Worm (Caenorhabditis elegans) whole organism, L3 larva: Measurements from ENCODE around the gene spd-3.
A peak's percentile ranks its signal among the peaks of the same experiment; 100 is the strongest.

Experiments
- ZK546.5 ChIP-seq: sonication (generic microtip); optimal IDR thresholded peaks from 2 replicates; lab custom pipeline; 2017; ENCODE audit warnings: missing biosample characterization, missing genetic modification characterization
- ama-1 ChIP-seq: fragments of 150-350 bp; optimal IDR thresholded peaks from 2 replicates; lab custom pipeline; 2018
- ceh-16 ChIP-seq: sonication (generic microtip); optimal IDR thresholded peaks from 2 replicates; lab custom pipeline; 2017; ENCODE audit warnings: missing biosample characterization, missing genetic modification characterization
- ceh-28 ChIP-seq: fragments of 150-350 bp; optimal IDR thresholded peaks from 2 replicates; lab custom pipeline; 2014; ENCODE audit warnings: missing biosample characterization, missing genetic modification reagents, missing genetic modification characterization
- ceh-82 ChIP-seq: fragments of 150-350 bp; optimal IDR thresholded peaks from 2 replicates; lab custom pipeline; 2014; ENCODE audit warnings: missing biosample characterization, missing genetic modification characterization
- elt-3 ChIP-seq, 3 experiments: fragments of 150-350 bp in 1 of 3; sonication (generic microtip) in 2 of 3; optimal IDR thresholded peaks; 2 replicates in 2 of 3; 4 replicates in 1 of 3; lab custom pipeline; 2014 to 2017; ENCODE audit warnings: missing biosample characterization in 3 of 3, missing genetic modification characterization in 3 of 3
- fkh-10 ChIP-seq: sonication (generic microtip); optimal IDR thresholded peaks from 2 replicates; lab custom pipeline; 2017; ENCODE audit warnings: missing biosample characterization, missing genetic modification reagents, missing genetic modification characterization
- fkh-2 ChIP-seq: fragments of 150-350 bp; optimal IDR thresholded peaks from 2 replicates; lab custom pipeline; 2014; ENCODE audit warnings: missing biosample characterization, missing genetic modification reagents, missing genetic modification characterization
- fos-1 ChIP-seq: fragments of 150-350 bp; optimal IDR thresholded peaks from 2 replicates; lab custom pipeline; 2014; ENCODE audit warnings: missing biosample characterization, missing genetic modification characterization
- hmg-11 ChIP-seq: sonication (generic microtip); optimal IDR thresholded peaks from 2 replicates; lab custom pipeline; 2016; ENCODE audit warnings: missing genetic modification characterization, missing compliant biosample characterization
- lin-15B ChIP-seq: fragments of 150-350 bp; optimal IDR thresholded peaks from 2 replicates; lab custom pipeline; 2014; ENCODE audit warnings: missing biosample characterization, missing genetic modification characterization
- lin-39 ChIP-seq: fragments of 150-350 bp; optimal IDR thresholded peaks from 2 replicates; lab custom pipeline; 2018; ENCODE audit warnings: missing biosample characterization, missing genetic modification reagents, missing genetic modification characterization
- lsy-12 ChIP-seq: sonication (generic microtip); optimal IDR thresholded peaks from 2 replicates; lab custom pipeline; 2016; ENCODE audit warnings: mild to moderate bottlenecking, missing genetic modification characterization, missing compliant biosample characterization
- mml-1 ChIP-seq: fragments of 150-350 bp; sonication (generic microtip); optimal IDR thresholded peaks from 3 replicates; lab custom pipeline; 2014; ENCODE audit warnings: missing biosample characterization, missing genetic modification characterization
- nfya-1 ChIP-seq: sonication (generic microtip); optimal IDR thresholded peaks from 2 replicates; lab custom pipeline; 2017; ENCODE audit warnings: missing genetic modification characterization, mild to moderate bottlenecking, missing compliant biosample characterization, antibody characterized with exemption, moderate library complexity; ENCODE audit not compliant: insufficient read depth
- nhr-11 ChIP-seq: fragments of 150-350 bp; optimal IDR thresholded peaks from 2 replicates; lab custom pipeline; 2014; ENCODE audit warnings: missing biosample characterization, missing genetic modification characterization
- nhr-12 ChIP-seq: fragments of 150-350 bp; optimal IDR thresholded peaks from 2 replicates; lab custom pipeline; 2014; ENCODE audit warnings: missing biosample characterization, missing genetic modification characterization
- nhr-23 ChIP-seq: fragments of 150-350 bp; optimal IDR thresholded peaks from 2 replicates; lab custom pipeline; 2014; ENCODE audit warnings: missing biosample characterization, missing genetic modification reagents, missing genetic modification characterization
- nhr-237 ChIP-seq: fragments of 150-350 bp; optimal IDR thresholded peaks from 2 replicates; lab custom pipeline; 2014; ENCODE audit warnings: missing biosample characterization, missing genetic modification characterization
- nhr-28 ChIP-seq: fragments of 150-350 bp; optimal IDR thresholded peaks from 2 replicates; lab custom pipeline; 2014; ENCODE audit warnings: missing biosample characterization, missing genetic modification characterization
- nhr-43 ChIP-seq: sonication (generic microtip); optimal IDR thresholded peaks from 2 replicates; lab custom pipeline; 2016; ENCODE audit warnings: mild to moderate bottlenecking, missing genetic modification characterization, missing compliant biosample characterization; ENCODE audit not compliant: poor library complexity, severe bottlenecking
- nhr-67 ChIP-seq: fragments of 150-350 bp; optimal IDR thresholded peaks from 2 replicates; lab custom pipeline; 2014; ENCODE audit warnings: missing biosample characterization, missing genetic modification characterization
- nhr-76 ChIP-seq: fragments of 150-350 bp; sonication (generic microtip); optimal IDR thresholded peaks from 5 replicates; lab custom pipeline; 2014; ENCODE audit warnings: missing biosample characterization, missing genetic modification characterization
- nhr-77 ChIP-seq: fragments of 150-350 bp; optimal IDR thresholded peaks from 2 replicates; lab custom pipeline; 2014; ENCODE audit warnings: missing biosample characterization, missing genetic modification characterization
- pha-4 ChIP-seq: fragments of 150-350 bp; optimal IDR thresholded peaks from 2 replicates; lab custom pipeline; 2014; ENCODE audit warnings: missing biosample characterization, missing genetic modification reagents, missing genetic modification characterization
- pqm-1 ChIP-seq: fragments of 150-350 bp; optimal IDR thresholded peaks from 2 replicates; lab custom pipeline; 2017; ENCODE audit warnings: missing biosample characterization, missing genetic modification characterization, inconsistent platforms
- sea-2 ChIP-seq: fragments of 150-350 bp; sonication (generic microtip); optimal IDR thresholded peaks from 4 replicates; lab custom pipeline; 2014; ENCODE audit warnings: missing biosample characterization, missing genetic modification reagents, missing genetic modification characterization
- skn-1 ChIP-seq: fragments of 150-350 bp; optimal IDR thresholded peaks from 2 replicates; lab custom pipeline; 2014; ENCODE audit warnings: missing biosample characterization, missing genetic modification characterization
- snpc-4 ChIP-seq: fragments of 150-350 bp; optimal IDR thresholded peaks from 2 replicates; lab custom pipeline; 2014; ENCODE audit warnings: missing biosample characterization, missing genetic modification characterization
- tbx-2 ChIP-seq: sonication (generic microtip); optimal IDR thresholded peaks from 2 replicates; lab custom pipeline; 2016; ENCODE audit warnings: mild to moderate bottlenecking, missing genetic modification characterization, missing compliant biosample characterization
- unc-39 ChIP-seq: sonication (generic microtip); optimal IDR thresholded peaks from 4 replicates; lab custom pipeline; 2017; ENCODE audit warnings: missing biosample characterization, missing genetic modification characterization
- zag-1 ChIP-seq: fragments of 150-350 bp; optimal IDR thresholded peaks from 2 replicates; lab custom pipeline; 2014; ENCODE audit warnings: missing biosample characterization, missing genetic modification characterization
- ztf-4 ChIP-seq: fragments of 150-350 bp; optimal IDR thresholded peaks from 2 replicates; lab custom pipeline; 2014; ENCODE audit warnings: missing biosample characterization, missing genetic modification characterization

The spd-3 gene

DNA sequence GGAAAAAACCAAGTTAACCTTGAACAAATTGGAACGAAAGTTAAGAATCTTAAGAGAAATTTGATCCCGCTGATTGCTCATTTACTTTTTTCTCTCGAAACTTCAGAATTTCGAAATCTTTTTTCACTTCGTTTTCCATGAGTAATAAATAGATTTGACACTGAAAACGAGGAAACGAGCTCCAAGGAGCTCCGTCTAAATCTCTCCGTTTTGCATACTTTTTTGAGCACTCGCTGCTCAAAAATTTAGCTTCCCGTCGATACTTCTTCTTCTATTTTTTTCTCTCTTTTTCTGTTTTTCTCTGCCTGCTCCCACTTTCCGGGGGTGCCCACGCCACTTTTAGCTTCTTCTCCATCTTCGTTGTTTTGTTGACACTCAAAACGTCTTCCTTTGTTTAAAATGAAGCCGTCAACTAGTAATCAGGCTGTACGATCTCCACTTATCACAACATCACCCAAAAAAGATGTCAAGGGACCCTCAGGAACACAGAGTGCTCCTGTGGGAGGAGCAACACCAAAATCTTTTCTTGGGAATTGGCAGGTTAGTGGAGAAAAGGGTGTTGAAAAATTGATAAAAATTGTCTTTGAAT, 44.1 kb downstream of the spd-3 start, which contains the start of gene C17H12.10 (continued):
- TF ChIP-seq nhr-67 (tag; lab: Kevin White, UChicago) (no peak), nhr-12 (tag; lab: Kevin White, UChicago) (no peak), ceh-28 (tag; lab: Kevin White, UChicago) (no peak), ZK546.5 (tag; lab: Kevin White, UChicago) (no peak), elt-3 (tag; optimal IDR thresholded peaks at IDR 0.05; lab: Kevin White, UChicago) (no peak), mml-1 (tag; lab: Kevin White, UChicago) (no peak), ama-1 (lab: Kevin White, UChicago) (no peak), fkh-2 (no peak), ztf-4 (tag; lab: Kevin White, UChicago) (no peak), ceh-16 (tag; lab: Kevin White, UChicago) (no peak), sea-2 (GFP tag; lab: Kevin White, UChicago) (no peak), tbx-2 (tag; lab: Kevin White, UChicago) (no peak), nhr-237 (no peak), pqm-1 (tag; lab: Kevin White, UChicago) (no peak), zag-1 (tag; lab: Kevin White, UChicago) (no peak), nhr-77 (tag; lab: Kevin White, UChicago) (no peak), snpc-4 (no peak), nhr-23 (tag; lab: Kevin White, UChicago) (no peak)

DNA sequence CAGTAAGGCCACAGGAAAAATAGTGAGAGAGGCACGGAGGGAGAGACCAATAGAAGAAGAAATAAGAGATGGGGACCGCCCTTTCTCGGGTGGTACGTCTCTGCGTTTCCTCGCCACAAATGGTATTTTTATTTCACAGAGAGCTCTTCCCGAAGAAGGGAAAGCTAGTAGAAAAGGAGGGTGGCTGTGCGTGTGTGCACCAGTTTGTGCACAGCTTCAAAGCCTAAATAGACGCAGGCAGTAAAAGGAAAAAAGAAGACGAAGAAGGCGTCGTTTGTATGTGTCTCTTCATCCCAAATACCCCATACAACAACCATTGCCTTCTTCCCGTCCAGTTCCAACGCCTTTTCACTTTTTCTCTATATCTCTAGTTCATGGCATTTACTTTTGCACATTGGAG, 47.2 kb downstream of the spd-3 start:
- no peak for TF ChIP-seq unc-39 (tag; lab: Kevin White, UChicago)
- TF ChIP-seq tbx-2 (tag; lab: Kevin White, UChicago), result peak; percentile 42
- peak; percentile 16 for TF ChIP-seq ceh-28 (tag; lab: Kevin White, UChicago)
- no peak for TF ChIP-seq nhr-237
- TF ChIP-seq skn-1 (tag; lab: Kevin White, UChicago), result peak; percentile 8
- TF ChIP-seq lin-15B (tag; lab: Kevin White, UChicago), result peak; percentile 37
- TF ChIP-seq ZK546.5 (tag; lab: Kevin White, UChicago), result no peak
- TF ChIP-seq nfya-1 (tag; lab: Kevin White, UChicago), result peak; percentile 76
- no peak for TF ChIP-seq nhr-11 (tag; lab: Kevin White, UChicago)
- no peak for TF ChIP-seq nhr-28 (tag; lab: Kevin White, UChicago)
- TF ChIP-seq fkh-10 (GFP tag; lab: Kevin White, UChicago), result peak; percentile 64
- peak; percentile 97 for TF ChIP-seq hmg-11 (tag; lab: Kevin White, UChicago)
- no peak for TF ChIP-seq nhr-76
- TF ChIP-seq lin-39, result peak; percentile 74

DNA sequence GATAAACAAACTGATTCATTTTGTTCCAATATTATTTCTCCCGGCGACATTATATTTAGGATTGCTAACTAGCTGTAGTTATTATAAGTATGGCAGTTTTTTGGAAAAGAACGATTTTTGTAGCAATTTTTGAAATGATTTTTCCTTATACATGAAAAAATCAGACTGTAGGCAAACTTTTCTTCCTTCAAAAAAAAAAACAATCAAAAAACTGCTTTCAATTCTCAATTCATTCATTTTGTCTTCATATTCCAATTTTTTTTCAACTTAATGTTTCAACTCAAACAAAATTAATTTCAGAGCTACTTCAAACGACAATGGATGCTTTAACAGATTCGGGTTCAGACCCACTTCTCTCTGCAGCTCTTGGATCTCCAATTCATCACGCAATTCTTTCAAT, 49.3 kb downstream of the spd-3 start, which contains the start of gene ceh-48:
Gene ceh-48, plus strand, starts transcription at position 301 of the 400 bp plus-strand sequence.
- TF ChIP-seq fos-1 (tag; lab: Kevin White, UChicago), result no peak
- no peak for TF ChIP-seq pha-4 (tag; lab: Kevin White, UChicago)
- TF ChIP-seq nhr-43 (tag; lab: Kevin White, UChicago), result no peak
- no peak for TF ChIP-seq sea-2 (GFP tag; lab: Kevin White, UChicago)
- TF ChIP-seq nhr-237, result no peak
- TF ChIP-seq lsy-12, result no peak
- TF ChIP-seq ceh-82 (tag; lab: Kevin White, UChicago), result no peak
- no peak for TF ChIP-seq ceh-28 (tag; lab: Kevin White, UChicago)
- no peak for TF ChIP-seq nhr-76
